Fruit fly (Drosophila melanogaster) whole organism, embryonic: ENCODE data around the gene IntS6.
A peak's percentile ranks its signal among the peaks of the same experiment; 100 is the strongest.

Experiments
- Antp ChIP-seq: fragments of 200-800 bp; sonication (Bioruptor generic); optimal IDR thresholded peaks from 3 replicates; lab custom pipeline; 2016; ENCODE audit warnings: missing biosample characterization, missing genetic modification characterization
- Atf-2 ChIP-seq: fragments of 200-800 bp; sonication (Bioruptor generic); optimal IDR thresholded peaks from 2 replicates; lab custom pipeline; 2016; ENCODE audit warnings: missing biosample characterization, missing genetic modification characterization
- CG10565 ChIP-seq: fragments of 200-800 bp; sonication (Bioruptor generic); optimal IDR thresholded peaks from 3 replicates; lab custom pipeline; 2016; ENCODE audit warnings: missing biosample characterization, mild to moderate bottlenecking, missing genetic modification characterization
- CG11456 ChIP-seq: fragments of 200-800 bp; sonication (Bioruptor generic); IDR thresholded peaks from 3 replicates; pipeline ENCODE4 v1.3.6; 2022; ENCODE audit warnings: missing biosample characterization, missing genetic modification characterization
- CG12155 ChIP-seq: fragments of 200-800 bp; sonication (Bioruptor generic); optimal IDR thresholded peaks from 3 replicates; lab custom pipeline; 2016; ENCODE audit warnings: missing biosample characterization, missing genetic modification characterization
- CG12769 ChIP-seq: fragments of 200-800 bp; sonication (Bioruptor generic); optimal IDR thresholded peaks from 2 replicates; lab custom pipeline; 2019; ENCODE audit warnings: missing biosample characterization, mild to moderate bottlenecking, missing genetic modification characterization, moderate library complexity
- CG13775 ChIP-seq: fragments of 200-800 bp; sonication (Bioruptor generic); optimal IDR thresholded peaks from 3 replicates; lab custom pipeline; 2017; ENCODE audit warnings: missing biosample characterization, mild to moderate bottlenecking, missing genetic modification characterization
- CG14860 ChIP-seq: fragments of 200-800 bp; sonication (Bioruptor generic); IDR thresholded peaks from 3 replicates; pipeline ENCODE4 v1.3.6; 2022; ENCODE audit warnings: missing biosample characterization, missing genetic modification characterization; ENCODE audit not compliant: partially characterized antibody
- CG15696 ChIP-seq: fragments of 200-800 bp; sonication (Bioruptor generic); optimal IDR thresholded peaks from 2 replicates; lab custom pipeline; 2019; ENCODE audit warnings: missing biosample characterization, mild to moderate bottlenecking, missing genetic modification characterization, moderate library complexity
- CG2129 ChIP-seq: fragments of 200-800 bp; sonication (Bioruptor generic); IDR thresholded peaks from 2 replicates; pipeline ENCODE4 v1.3.6; 2022; ENCODE audit warnings: missing biosample characterization, missing genetic modification characterization; ENCODE audit not compliant: partially characterized antibody
- CG2889 ChIP-seq: fragments of 200-800 bp; sonication (Bioruptor generic); IDR thresholded peaks from 3 replicates; pipeline ENCODE4 v1.3.6; 2022; ENCODE audit warnings: missing biosample characterization, missing genetic modification characterization
- CG31441 ChIP-seq: fragments of 200-800 bp; sonication (Bioruptor generic); IDR thresholded peaks from 2 replicates; pipeline ENCODE4 v1.3.6; 2022; ENCODE audit warnings: missing biosample characterization, missing genetic modification characterization
- CG3726 ChIP-seq: fragments of 200-800 bp; sonication (Bioruptor generic); IDR thresholded peaks from 3 replicates; pipeline ENCODE4, ENCODE4 v1.3.6; 2022; ENCODE audit warnings: missing biosample characterization, missing genetic modification characterization
- CG4707 ChIP-seq: fragments of 200-800 bp; sonication (Bioruptor generic); optimal IDR thresholded peaks from 2 replicates; lab custom pipeline; 2018; ENCODE audit warnings: missing biosample characterization, mild to moderate bottlenecking, missing genetic modification characterization, moderate library complexity
- CG6654 ChIP-seq: fragments of 200-800 bp; sonication (Bioruptor generic); optimal IDR thresholded peaks from 2 replicates; lab custom pipeline; 2017; ENCODE audit warnings: missing biosample characterization, mild to moderate bottlenecking, missing genetic modification characterization
- CG7357 ChIP-seq: fragments of 200-800 bp; sonication (Bioruptor generic); IDR thresholded peaks from 3 replicates; pipeline ENCODE4 v1.3.6; 2022; ENCODE audit warnings: missing biosample characterization, missing genetic modification characterization
- CG7963 ChIP-seq: fragments of 200-800 bp; sonication (Bioruptor generic); IDR thresholded peaks from 3 replicates; pipeline ENCODE4 v1.3.6; 2022; ENCODE audit warnings: missing biosample characterization, missing genetic modification characterization; ENCODE audit not compliant: partially characterized antibody
- CG9215 ChIP-seq: fragments of 200-800 bp; sonication (Bioruptor generic); IDR thresholded peaks from 2 replicates; pipeline ENCODE4 v1.3.6; 2022; ENCODE audit warnings: missing biosample characterization, missing genetic modification characterization
- CG9797 ChIP-seq: fragments of 200-800 bp; sonication (Bioruptor generic); optimal IDR thresholded peaks from 3 replicates; lab custom pipeline; 2018; ENCODE audit warnings: missing biosample characterization, mild to moderate bottlenecking, missing genetic modification characterization
- Deaf1 ChIP-seq: fragments of 200-800 bp; optimal IDR thresholded peaks from 3 replicates; lab custom pipeline; 2019; ENCODE audit warnings: missing biosample characterization, mild to moderate bottlenecking, missing genetic modification characterization, moderate library complexity
- Dll ChIP-seq: fragments of 200-800 bp; sonication (Bioruptor generic); IDR thresholded peaks from 4 replicates; pipeline ENCODE4 v1.3.6; 2022; ENCODE audit warnings: missing biosample characterization, missing genetic modification characterization; ENCODE audit not compliant: partially characterized antibody
- Dp ChIP-seq: fragments of 200-800 bp; sonication (Bioruptor generic); optimal IDR thresholded peaks from 2 replicates; lab custom pipeline; 2018; ENCODE audit warnings: missing biosample characterization, mild to moderate bottlenecking, missing genetic modification characterization, moderate library complexity
- Ets97D ChIP-seq: fragments of 200-800 bp; sonication (Bioruptor generic); optimal IDR thresholded peaks from 3 replicates; lab custom pipeline; 2016; ENCODE audit warnings: missing biosample characterization, missing genetic modification characterization
- H15 ChIP-seq: fragments of 200-800 bp; sonication (Bioruptor generic); IDR thresholded peaks from 3 replicates; pipeline ENCODE4 v1.3.6; 2022; ENCODE audit warnings: missing biosample characterization, missing genetic modification characterization
- HLH4C ChIP-seq: fragments of 200-800 bp; sonication (Bioruptor generic); IDR thresholded peaks from 3 replicates; pipeline ENCODE4 v1.3.6; 2022; ENCODE audit warnings: missing biosample characterization, missing genetic modification characterization; ENCODE audit not compliant: partially characterized antibody
- Med ChIP-seq: fragments of 200-800 bp; sonication (Bioruptor generic); peaks from one replicate; lab custom pipeline; 2016; ENCODE audit warnings: missing biosample characterization, missing genetic modification characterization, mild to moderate bottlenecking, inconsistent platforms, moderate library complexity
- NFAT ChIP-seq: fragments of 200-800 bp; sonication (Bioruptor generic); IDR thresholded peaks from 2 replicates; pipeline ENCODE4 v1.3.6; 2022; ENCODE audit warnings: missing biosample characterization, missing genetic modification characterization
- PHDP ChIP-seq: fragments of 200-800 bp; sonication (Bioruptor generic); optimal IDR thresholded peaks from 3 replicates; lab custom pipeline; 2018; ENCODE audit warnings: missing biosample characterization, mild to moderate bottlenecking, missing genetic modification characterization, moderate library complexity
- Xbp1 ChIP-seq: fragments of 200-800 bp; sonication (Bioruptor generic); optimal IDR thresholded peaks from 3 replicates; lab custom pipeline; 2016; ENCODE audit warnings: missing biosample characterization, mild to moderate bottlenecking, missing genetic modification characterization
- aop ChIP-seq: fragments of 200-800 bp; sonication (Bioruptor generic); IDR thresholded peaks from 2 replicates; pipeline ENCODE4 v1.3.6; 2022; ENCODE audit warnings: missing biosample characterization, missing genetic modification characterization
- ap ChIP-seq: fragments of 200-800 bp; sonication (Bioruptor generic); IDR thresholded peaks from 2 replicates; pipeline ENCODE4 v1.3.6; 2022; ENCODE audit warnings: missing biosample characterization, missing genetic modification characterization
- ase ChIP-seq: fragments of 200-800 bp; sonication (Bioruptor generic); IDR thresholded peaks from 3 replicates; pipeline ENCODE4 v1.3.6; 2022; ENCODE audit warnings: missing biosample characterization, missing genetic modification characterization
- bab2 ChIP-seq: fragments of 200-800 bp; sonication (Bioruptor generic); optimal IDR thresholded peaks from 2 replicates; lab custom pipeline; 2016; ENCODE audit warnings: missing biosample characterization, missing genetic modification characterization
- corto ChIP-seq: fragments of 200-800 bp; sonication (Bioruptor generic); optimal IDR thresholded peaks from 2 replicates; lab custom pipeline; 2016; ENCODE audit warnings: missing biosample characterization, mild to moderate bottlenecking, missing genetic modification characterization, moderate library complexity
- cwo ChIP-seq: fragments of 200-800 bp; sonication (Bioruptor generic); optimal IDR thresholded peaks from 3 replicates; lab custom pipeline; 2017; ENCODE audit warnings: missing biosample characterization, missing genetic modification characterization, mild to moderate bottlenecking, moderate library complexity, missing genetic modification reagents
- fd102C ChIP-seq: fragments of 200-800 bp; sonication (Bioruptor generic); optimal IDR thresholded peaks from 2 replicates; lab custom pipeline; 2018; ENCODE audit warnings: missing biosample characterization, mild to moderate bottlenecking, missing genetic modification characterization, moderate library complexity
- fd3F ChIP-seq: fragments of 200-800 bp; sonication (Bioruptor generic); optimal IDR thresholded peaks from 2 replicates; lab custom pipeline; 2018; ENCODE audit warnings: missing biosample characterization, mild to moderate bottlenecking, missing genetic modification characterization, moderate library complexity
- ind ChIP-seq: fragments of 200-800 bp; sonication (Bioruptor generic); optimal IDR thresholded peaks from 3 replicates; lab custom pipeline; 2016; ENCODE audit warnings: missing biosample characterization, missing genetic modification characterization
- inv ChIP-seq: fragments of 200-800 bp; sonication (Bioruptor generic); IDR thresholded peaks from 2 replicates; pipeline ENCODE4 v1.3.6; 2022; ENCODE audit warnings: missing biosample characterization, missing genetic modification characterization; ENCODE audit not compliant: partially characterized antibody
- klu ChIP-seq: fragments of 200-800 bp; sonication (Bioruptor generic); IDR thresholded peaks from 2 replicates; pipeline ENCODE4 v1.3.6; 2022; ENCODE audit warnings: missing biosample characterization, missing genetic modification characterization
- lab ChIP-seq: fragments of 200-800 bp; sonication (Bioruptor generic); optimal IDR thresholded peaks from 3 replicates; lab custom pipeline; 2017; ENCODE audit warnings: missing biosample characterization, missing genetic modification characterization, mild to moderate bottlenecking, moderate library complexity, missing genetic modification reagents
- nom ChIP-seq: fragments of 200-800 bp; sonication (Bioruptor generic); optimal IDR thresholded peaks from 2 replicates; lab custom pipeline; 2017; ENCODE audit warnings: missing biosample characterization, missing genetic modification characterization, mild to moderate bottlenecking, moderate library complexity, missing genetic modification reagents
- salm ChIP-seq: fragments of 200-800 bp; sonication (Bioruptor generic); optimal IDR thresholded peaks from 2 replicates; lab custom pipeline; 2018; ENCODE audit warnings: missing biosample characterization, mild to moderate bottlenecking, missing genetic modification characterization
- shn ChIP-seq: fragments of 200-800 bp; sonication (Bioruptor generic); optimal IDR thresholded peaks from 3 replicates; lab custom pipeline; 2016; ENCODE audit warnings: missing biosample characterization, missing genetic modification characterization
- tap ChIP-seq: fragments of 200-800 bp; optimal IDR thresholded peaks from 3 replicates; lab custom pipeline; 2019; ENCODE audit warnings: missing biosample characterization, mild to moderate bottlenecking, missing genetic modification characterization, moderate library complexity
- yki ChIP-seq: fragments of >200 bp; optimal IDR thresholded peaks from 3 replicates; lab custom pipeline; 2018
- zf30C ChIP-seq: fragments of 200-800 bp; sonication (Bioruptor generic); optimal IDR thresholded peaks from 3 replicates; lab custom pipeline; 2018; ENCODE audit warnings: missing biosample characterization, mild to moderate bottlenecking, missing genetic modification characterization

IntS6 gene

dm6 chrX:5754837-5755828 lies 8.1 kb upstream of the IntS6 start, which contains the start of the genes lin-52 and CG15771 (continued):
- TF ChIP-seq CG12769 (tag; lab: Kevin White, UChicago) (peak; percentile 96), ase (GFP tag; lab: Robert Waterston, UW) (peak; percentile 92), CG2889 (GFP tag; lab: Robert Waterston, UW) (peak; percentile 86), CG3726 (GFP tag; lab: Robert Waterston, UW) (peak; percentile 89), CG9215 (GFP tag; lab: Robert Waterston, UW) (peak; percentile 96), Dp (GFP tag; lab: Kevin White, UChicago) (peak; percentile 57), HLH4C (GFP tag; lab: Robert Waterston, UW) (0 out of 3 replicates have a peak, but pooled peaks have one; percentile 24), CG10565 (GFP tag; lab: Kevin White, UChicago) (peak; percentile 35), shn (GFP tag; lab: Kevin White, UChicago) (peak; percentile 43), ap (peak; percentile 90), CG13775 (GFP tag; lab: Kevin White, UChicago) (peak; percentile 96), nom (GFP tag; lab: Kevin White, UChicago) (peak; percentile 95), CG14860 (GFP tag; lab: Robert Waterston, UW) (no peak), fd3F (GFP tag; lab: Kevin White, UChicago) (peak; percentile 90), salm (tag; lab: Kevin White, UChicago) (peak; percentile 90), lab (GFP tag; lab: Kevin White, UChicago) (peak; percentile 97), H15 (GFP tag; lab: Robert Waterston, UW) (peak; percentile 91), aop (GFP tag; lab: Robert Waterston, UW) (peak; percentile 29), Atf-2 (GFP tag; lab: Kevin White, UChicago) (peak; percentile 57), Xbp1 (GFP tag; lab: Kevin White, UChicago) (peak; percentile 94), CG12155 (GFP tag; lab: Kevin White, UChicago) (peak; percentile 83), NFAT (GFP tag; lab: Robert Waterston, UW) (peak; percentile 87; the same call in 1 of the 2 replicates), Deaf1 (peak; percentile 79), Ets97D (GFP tag; lab: Kevin White, UChicago) (peak; percentile 65), CG31441 (GFP tag; lab: Robert Waterston, UW) (peak; percentile 95), tap (tag; lab: Kevin White, UChicago) (peak; percentile 92), bab2 (peak; percentile 67), CG7963 (GFP tag; lab: Robert Waterston, UW) (peak; percentile 7; the same call in 1 of the 3 replicates), Med (peak; percentile 91), klu (peak; percentile 98), Dll (GFP tag; lab: Robert Waterston, UW) (peak; percentile 57; the same call in 2 of the 4 replicates), PHDP (tag; lab: Kevin White, UChicago) (peak; percentile 95), CG9797 (peak; percentile 45), ind (GFP tag; lab: Kevin White, UChicago) (peak; percentile 92), CG2129 (no peak), CG4707 (GFP tag; lab: Kevin White, UChicago) (peak; percentile 86), yki (no peak), CG7357 (GFP tag; lab: Robert Waterston, UW) (peak; percentile 91), CG6654 (GFP tag; lab: Kevin White, UChicago) (peak; percentile 81), fd102C (GFP tag; lab: Kevin White, UChicago) (peak; percentile 54), zf30C (GFP tag; lab: Kevin White, UChicago) (no peak), CG15696 (tag; lab: Kevin White, UChicago) (peak; percentile 90), Antp (GFP tag; lab: Kevin White, UChicago) (peak; percentile 56), corto (GFP tag; lab: Kevin White, UChicago) (peak; percentile 95), CG11456 (peak; percentile 93), inv (peak; percentile 40; the same call in 1 of the 2 replicates), cwo (GFP tag; lab: Kevin White, UChicago) (peak; percentile 95)
